Fruit fly (Drosophila melanogaster) Kc167 (cell line): ENCODE measurements around the gene Bug22.
A peak's percentile ranks its signal among the peaks of the same experiment; 100 is the strongest.

Source experiments
- Myc ChIP-seq: fragments of >200 bp; optimal IDR thresholded peaks from 2 replicates; lab custom pipeline; 2017; ENCODE audit warnings: missing external identifiers
- Sin3A ChIP-seq: fragments of >200 bp; optimal IDR thresholded peaks from 2 replicates; lab custom pipeline; 2018; ENCODE audit warnings: missing external identifiers
- h ChIP-seq: fragments of >200 bp; optimal IDR thresholded peaks from 3 replicates; lab custom pipeline; 2018; ENCODE audit warnings: missing external identifiers
- insv ChIP-seq: fragments of >200 bp; optimal IDR thresholded peaks from 3 replicates; lab custom pipeline; 2018; ENCODE audit warnings: missing external identifiers
- psq ChIP-seq: fragments of >200 bp; optimal IDR thresholded peaks from 2 replicates; lab custom pipeline; 2017; ENCODE audit warnings: missing external identifiers
- ttk ChIP-seq: sonication (Bioruptor generic); optimal IDR thresholded peaks from 2 replicates; lab custom pipeline; 2017; ENCODE audit warnings: missing external identifiers

Bug22 gene

dm6 chr2L:10418981-10419380 is 11.7 kb downstream of the Bug22 start, which contains the start of gene RfC3:
TSS of gene RfC3 (plus strand) at chr2L:10419190.
- no peak for TF ChIP-seq Sin3A (lab: Kevin White, UChicago)
- no peak for TF ChIP-seq psq
- no peak for TF ChIP-seq insv (lab: Kevin White, UChicago)
- TF ChIP-seq ttk (lab: Kevin White, UChicago) = no peak
- no peak for TF ChIP-seq Myc (lab: Kevin White, UChicago)
- no peak for TF ChIP-seq h (lab: Kevin White, UChicago)

DNA sequence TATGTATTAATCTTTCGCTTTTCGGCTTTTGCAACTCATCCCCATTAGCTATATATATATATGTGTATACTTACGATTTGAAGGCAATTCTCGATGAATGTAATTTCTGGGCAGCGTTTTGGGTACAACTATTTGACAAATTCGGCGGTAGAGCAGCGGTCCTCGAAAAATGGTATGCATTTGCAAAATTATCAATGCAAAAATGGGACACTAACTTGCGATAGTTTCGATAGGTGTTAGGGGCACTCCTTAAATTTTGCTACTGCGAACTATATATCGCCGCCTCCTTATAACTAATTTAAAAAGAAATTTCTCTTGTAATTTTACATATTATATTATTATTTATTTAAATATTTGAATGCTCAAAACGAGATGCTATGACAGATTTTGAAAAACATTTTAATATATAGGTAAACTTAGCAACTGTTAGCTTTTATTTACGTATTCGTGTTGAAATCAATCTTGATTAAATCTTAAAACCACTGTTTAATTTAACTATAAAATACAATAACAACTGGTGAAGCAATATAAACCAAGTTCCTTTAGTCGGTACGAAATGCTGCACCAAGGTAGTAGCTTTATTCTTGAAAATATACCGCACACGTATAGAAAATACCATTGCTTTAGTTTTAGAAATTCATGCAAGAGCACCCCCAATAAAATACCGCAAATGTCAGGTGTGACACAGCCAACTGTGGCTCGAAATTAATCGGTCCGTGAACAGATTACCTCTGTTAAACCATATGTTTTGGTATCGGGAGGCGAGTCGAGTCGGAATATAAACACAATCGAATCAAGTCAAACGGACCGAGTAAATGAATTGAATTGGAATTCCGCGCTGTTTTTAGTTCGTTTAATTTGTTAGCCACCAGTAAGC is 17.2 kb downstream of the Bug22 start, which contains the start of the genes CG5355 and Klp31E:
TSS of gene CG5355 (minus strand) at position 213 of the 877 bp plus-strand sequence.
TSS of gene Klp31E (plus strand) at position 767 of the 877 bp plus-strand sequence.
- TF ChIP-seq insv (lab: Kevin White, UChicago) = no peak
- TF ChIP-seq psq = no peak
- no peak for TF ChIP-seq Myc (lab: Kevin White, UChicago)
- no peak for TF ChIP-seq ttk (lab: Kevin White, UChicago)
- TF ChIP-seq h (lab: Kevin White, UChicago) = no peak
- no peak for TF ChIP-seq Sin3A (lab: Kevin White, UChicago)

dm6 chr2L:10408122-10408576 is 22.6 kb downstream of the Bug22 start, which contains the start of the genes Ip259 and RpS27A:
TSS of gene Ip259 (plus strand) at chr2L:10408352.
TSS of gene RpS27A (plus strand) at chr2L:10408352.
- TF ChIP-seq ttk (lab: Kevin White, UChicago) (no peak), insv (lab: Kevin White, UChicago) (no peak), Sin3A (lab: Kevin White, UChicago) (no peak), psq (no peak), Myc (lab: Kevin White, UChicago) (no peak), h (lab: Kevin White, UChicago) (no peak)

dm6 chr2L:10405008-10405654 is 25.6 kb downstream of the Bug22 start, which contains the start of the genes CG17768, LSm-4 and Ir31a:
TSS of gene CG17768 (minus strand) at chr2L:10405203.
TSS of gene LSm-4 (minus strand) at chr2L:10405203.
TSS of gene Ir31a (plus strand) at chr2L:10405565.
- TF ChIP-seq h (lab: Kevin White, UChicago) (no peak), psq (no peak), insv (lab: Kevin White, UChicago) (no peak), ttk (lab: Kevin White, UChicago) (no peak)

DNA sequence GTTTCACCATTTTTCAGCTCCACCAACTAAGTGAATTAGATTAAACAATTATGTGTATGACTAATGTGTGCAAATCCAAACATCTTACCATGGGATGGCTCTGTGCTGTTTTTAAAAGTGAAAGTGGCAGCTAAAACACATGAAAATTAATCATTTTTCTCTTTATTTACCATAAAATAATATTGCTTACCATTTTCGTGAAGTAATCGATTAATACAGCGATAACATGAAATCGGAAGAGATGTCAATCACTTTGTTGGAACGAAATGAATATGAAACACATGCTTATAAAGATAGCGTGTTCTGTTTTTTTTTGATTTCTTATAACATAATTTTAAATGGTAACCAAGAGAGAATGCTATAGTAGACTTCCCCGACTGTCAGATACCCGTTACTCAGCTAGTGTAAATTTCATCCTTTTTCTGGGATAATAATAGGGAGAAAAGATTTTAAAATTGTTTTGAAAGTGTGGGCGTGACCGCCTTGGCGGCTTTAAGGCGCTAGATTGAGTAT is 26.9 kb downstream of the Bug22 start:
- TF ChIP-seq h (lab: Kevin White, UChicago) = no peak

dm6 chr2L:10396877-10397587 is 33.7 kb downstream of the Bug22 start:
- TF ChIP-seq h (lab: Kevin White, UChicago) = no peak
- TF ChIP-seq ttk (lab: Kevin White, UChicago) = no peak
- TF ChIP-seq insv (lab: Kevin White, UChicago) = no peak
- no peak for TF ChIP-seq Myc (lab: Kevin White, UChicago)
- no peak for TF ChIP-seq psq
- TF ChIP-seq Sin3A (lab: Kevin White, UChicago) = no peak

DNA sequence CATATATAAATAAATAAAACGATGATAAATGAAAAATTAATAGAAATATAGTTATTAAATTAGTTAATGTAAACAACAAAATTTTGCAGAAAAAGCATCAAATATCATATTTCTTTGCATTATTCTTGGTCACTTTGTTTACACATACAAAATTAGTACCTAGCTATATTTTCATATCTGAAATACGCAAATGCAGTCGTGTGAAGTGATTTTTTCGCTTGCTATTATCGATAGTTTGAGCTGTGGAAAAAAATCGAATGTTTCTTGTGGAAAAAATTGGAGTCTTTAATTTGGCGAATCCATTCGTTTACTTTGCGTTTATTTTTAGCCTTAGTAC is 34.3 kb downstream of the Bug22 start, which contains the start of gene Cnot4:
TSS of gene Cnot4 (plus strand) at position 229 of the 337 bp plus-strand sequence.
- TF ChIP-seq psq (peak; percentile 31), ttk (lab: Kevin White, UChicago) (no peak)

- no peak for TF ChIP-seq ttk (lab: Kevin White, UChicago)
- peak; percentile 52 for TF ChIP-seq psq
- no peak for TF ChIP-seq insv (lab: Kevin White, UChicago)
- no peak for TF ChIP-seq h (lab: Kevin White, UChicago)
- no peak for TF ChIP-seq Myc (lab: Kevin White, UChicago)
Observed at dm6 chr2L:10395642-10396487, 34.9 kb downstream of the Bug22 start, which contains the start of gene Mdh1. TSS of gene Mdh1 (minus strand) at chr2L:10396332.

DNA sequence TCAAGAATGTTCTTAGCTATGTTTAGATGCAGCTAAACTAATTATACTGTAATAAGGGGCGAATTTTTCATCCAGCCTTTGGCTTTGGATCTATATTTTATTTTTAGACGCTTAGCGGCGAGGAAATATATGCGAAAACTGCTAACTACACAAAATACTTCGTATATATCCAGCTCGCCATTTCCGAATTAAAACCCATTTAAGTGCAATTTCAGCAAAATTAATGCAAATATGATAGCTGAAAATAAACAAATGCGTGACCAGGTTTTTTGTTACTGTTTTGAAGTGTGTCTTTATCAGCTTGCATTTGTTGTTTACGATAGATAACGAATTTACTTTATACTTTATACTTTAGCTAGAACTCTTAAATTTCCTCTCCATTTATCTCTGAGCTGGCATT is 35.7 kb downstream of the Bug22 start:
- TF ChIP-seq h (lab: Kevin White, UChicago) (no peak), ttk (lab: Kevin White, UChicago) (no peak), Sin3A (lab: Kevin White, UChicago) (no peak), Myc (lab: Kevin White, UChicago) (no peak), insv (lab: Kevin White, UChicago) (no peak), psq (no peak)

DNA sequence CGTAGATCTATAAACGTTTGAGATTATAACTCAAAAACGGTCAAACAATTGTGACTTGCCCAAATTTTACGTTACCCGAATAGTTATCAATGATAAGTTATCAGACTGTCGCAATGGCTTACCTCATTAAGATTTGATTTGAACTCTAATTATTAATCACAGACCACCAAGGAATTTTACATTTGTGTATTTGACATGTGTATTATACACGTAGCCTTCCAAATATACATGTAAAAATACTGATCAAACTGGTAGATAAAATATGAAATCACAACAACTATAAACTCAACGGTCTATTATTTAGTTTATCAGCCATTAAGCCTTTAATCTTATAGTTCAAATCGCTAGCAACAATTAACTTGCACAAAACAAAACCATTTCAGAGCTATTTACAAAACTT is 37.3 kb downstream of the Bug22 start:
- TF ChIP-seq Myc (lab: Kevin White, UChicago) (no peak), Sin3A (lab: Kevin White, UChicago) (no peak), ttk (lab: Kevin White, UChicago) (no peak), insv (lab: Kevin White, UChicago) (no peak), h (lab: Kevin White, UChicago) (no peak), psq (no peak)
